Fruit fly (Drosophila melanogaster): ENCODE measurements around the gene CG15531.

CG15531 gene

DNA sequence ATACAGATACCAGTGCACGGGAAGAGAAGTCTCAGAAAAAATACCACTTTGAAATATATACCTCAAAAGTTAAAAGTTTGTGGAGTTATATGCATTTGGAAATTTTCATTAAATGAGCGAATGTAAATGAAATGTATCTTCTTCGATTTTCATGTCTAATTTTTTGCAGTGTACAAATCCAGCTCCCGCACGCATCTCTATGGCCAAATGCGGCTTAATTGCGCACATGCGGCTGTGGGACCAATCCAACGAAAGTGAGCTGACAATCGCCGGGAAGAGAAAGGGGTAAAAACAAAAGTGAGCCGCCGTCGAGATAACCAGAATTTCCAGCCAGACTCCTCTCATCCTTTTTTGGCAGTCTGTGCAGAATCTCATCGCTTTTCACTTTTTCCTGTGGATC, 31.9 kb downstream of the CG15531 start:
- TF ChIP-seq CG33017 (tag; optimal IDR thresholded peaks at IDR 0.05) (no peak), Crg-1 (GFP tag; optimal IDR thresholded peaks at IDR 0.05) (no peak), CG14711 (tag; optimal IDR thresholded peaks at IDR 0.05) (no peak), cic (GFP tag; optimal IDR thresholded peaks at IDR 0.05) (no peak), CG7101 (tag; optimal IDR thresholded peaks at IDR 0.05) (no peak), toe (GFP tag; optimal IDR thresholded peaks at IDR 0.05) (no peak), Hr96 (GFP tag; optimal IDR thresholded peaks at IDR 0.05) (no peak), CG1620 (GFP tag; optimal IDR thresholded peaks at IDR 0.05) (no peak), CG11617 (GFP tag; optimal IDR thresholded peaks at IDR 0.05) (no peak), kay (GFP tag; ENCODE audit: borderline replicate concordance) (no peak), CG5204 (GFP tag; optimal IDR thresholded peaks at IDR 0.05) (no peak), Mnt (GFP tag; optimal IDR thresholded peaks at IDR 0.05) (no peak), CG7045 (GFP tag; optimal IDR thresholded peaks at IDR 0.05) (no peak), CG12768 (GFP tag; optimal IDR thresholded peaks at IDR 0.05) (no peak)

DNA sequence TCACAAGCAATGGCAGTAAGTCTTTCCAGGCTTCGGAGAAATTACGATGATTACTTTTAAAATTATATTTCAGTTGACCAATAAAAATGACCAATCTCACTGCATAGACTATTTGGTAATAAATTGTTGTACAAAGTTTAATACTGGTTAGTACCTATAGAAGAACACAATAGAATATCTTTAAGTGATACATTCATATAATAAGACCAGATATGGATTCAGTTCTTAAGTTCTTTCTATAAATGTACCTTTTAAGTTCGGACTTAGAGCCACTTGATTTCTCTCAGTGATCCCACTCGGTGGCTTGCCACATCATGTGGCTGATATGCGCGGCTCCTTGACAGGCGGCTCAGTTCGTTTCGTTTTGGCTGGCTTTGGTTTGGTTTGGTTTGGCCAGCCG, 32.8 kb downstream of the CG15531 start:
- TF ChIP-seq Mnt (GFP tag; optimal IDR thresholded peaks at IDR 0.05): no peak
- no peak for TF ChIP-seq tj (GFP tag; optimal IDR thresholded peaks at IDR 0.05)
- TF ChIP-seq CG33017 (tag; optimal IDR thresholded peaks at IDR 0.05): no peak

DNA sequence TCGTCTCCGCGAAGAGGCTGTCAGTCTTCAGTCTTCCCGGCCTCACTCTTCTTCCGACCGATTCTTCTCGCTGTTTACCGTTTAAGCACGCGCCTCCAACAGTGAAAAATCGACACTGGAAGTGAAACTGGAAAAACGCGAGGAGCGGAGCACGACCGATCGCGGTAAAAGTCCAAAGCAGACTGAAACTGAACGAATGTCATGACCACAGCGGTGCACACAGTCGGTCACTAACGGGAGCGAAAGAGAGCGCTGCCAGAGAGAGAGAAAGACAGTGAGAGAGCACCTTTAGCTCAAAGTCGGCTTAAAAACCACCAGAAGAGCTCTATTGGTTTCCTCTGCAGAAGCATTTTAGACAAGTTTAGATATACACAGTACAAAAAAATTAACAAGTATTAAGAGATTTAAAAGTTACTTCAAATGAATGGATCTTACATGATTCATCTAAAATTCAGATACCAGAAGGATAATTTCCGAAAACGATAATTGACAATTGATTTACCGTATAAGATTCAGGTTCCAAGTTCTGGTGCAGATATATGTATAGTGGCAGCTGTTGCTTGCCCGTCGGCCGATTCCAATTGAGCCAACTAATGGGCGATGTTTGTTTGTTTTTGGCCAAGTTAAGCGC, 35.6 kb downstream of the CG15531 start, which contains the start of gene CG11498:
Gene CG11498, minus strand, starts transcription at position 162 of the 631 bp plus-strand sequence.
- TF ChIP-seq pad (GFP tag; optimal IDR thresholded peaks at IDR 0.05) (no peak), ovo (GFP tag; optimal IDR thresholded peaks at IDR 0.05) (no peak), CG33017 (tag; optimal IDR thresholded peaks at IDR 0.05) (no peak)

DNA sequence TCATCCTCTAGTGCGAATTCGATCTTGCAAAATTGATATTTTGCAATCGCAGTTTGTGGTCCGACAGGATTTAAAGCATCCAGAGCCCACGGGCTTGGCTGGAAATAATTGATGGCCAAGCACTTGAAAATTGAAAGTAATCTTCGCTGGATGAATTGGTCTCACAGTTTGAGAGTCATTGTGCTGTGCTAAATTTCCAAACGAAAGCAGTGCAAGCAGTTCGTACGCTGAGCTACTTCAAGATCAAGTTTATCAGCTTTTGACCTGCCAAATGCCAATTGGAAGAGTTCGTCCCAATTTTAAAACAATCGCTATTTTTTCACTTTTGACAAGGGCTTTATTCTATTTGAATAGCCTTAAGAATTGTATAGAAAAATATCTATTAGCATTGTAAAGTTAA, 42.2 kb downstream of the CG15531 start:
- TF ChIP-seq CG14711 (tag; optimal IDR thresholded peaks at IDR 0.05) (no peak), CG33017 (tag; optimal IDR thresholded peaks at IDR 0.05) (no peak)

DNA sequence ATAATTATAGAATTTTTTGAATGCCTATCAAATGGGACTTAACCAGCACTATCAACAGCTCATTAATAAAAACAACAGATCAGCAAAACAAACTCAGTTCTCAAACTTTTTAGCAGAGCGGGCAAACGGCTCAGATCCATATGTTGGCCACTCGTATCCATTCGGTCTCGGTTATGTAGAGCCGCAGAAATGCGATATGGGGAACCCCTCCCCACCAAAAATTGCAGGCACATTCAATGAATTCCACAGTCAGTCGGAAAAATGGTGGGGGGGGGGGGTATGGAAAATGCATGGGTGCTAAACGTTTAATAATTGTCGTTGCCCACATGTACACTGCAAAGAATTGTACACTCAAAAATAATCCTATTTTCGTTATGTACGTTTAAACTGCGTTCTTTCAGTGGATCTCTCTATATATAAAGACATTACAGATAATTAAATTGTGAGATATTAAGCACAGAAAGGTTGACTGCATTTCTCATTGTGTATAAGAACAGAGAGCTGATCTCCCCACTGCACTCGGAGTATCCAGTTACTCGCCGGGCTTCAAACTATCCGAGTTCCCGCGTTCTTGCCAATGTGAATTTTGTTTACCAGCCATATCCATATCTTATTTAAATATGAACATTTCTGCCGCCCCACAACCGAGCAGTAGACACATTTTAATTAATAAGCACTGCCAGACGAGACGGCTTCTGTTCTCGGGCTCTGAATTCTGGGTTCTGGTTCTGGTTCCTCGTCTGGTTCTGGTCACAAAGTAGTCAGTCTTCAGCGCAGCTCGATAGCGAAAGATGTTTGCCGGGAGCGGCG, 44.5 kb downstream of the CG15531 start, which contains the start of gene CG15529:
Gene CG15529, plus strand, starts transcription at position 760 of the 810 bp plus-strand sequence.
- TF ChIP-seq CG14711 (tag; optimal IDR thresholded peaks at IDR 0.05) (peak; percentile 46), CG7101 (tag; optimal IDR thresholded peaks at IDR 0.05) (peak; percentile 77), bab1 (GFP tag; optimal IDR thresholded peaks at IDR 0.05) (peak; percentile 62), toe (GFP tag; optimal IDR thresholded peaks at IDR 0.05) (peak; percentile 54), CG12768 (GFP tag; optimal IDR thresholded peaks at IDR 0.05) (peak; percentile 84), CG5204 (GFP tag; optimal IDR thresholded peaks at IDR 0.05) (peak; percentile 72), CG11617 (GFP tag; optimal IDR thresholded peaks at IDR 0.05) (peak; percentile 38), CG1620 (GFP tag; optimal IDR thresholded peaks at IDR 0.05) (peak; percentile 62), Mnt (GFP tag; optimal IDR thresholded peaks at IDR 0.05) (no peak), CG7045 (GFP tag; optimal IDR thresholded peaks at IDR 0.05) (peak; percentile 73), ovo (GFP tag; optimal IDR thresholded peaks at IDR 0.05) (peak; percentile 8), Clk (GFP tag; optimal IDR thresholded peaks at IDR 0.05) (peak; percentile 65), CG33017 (tag; optimal IDR thresholded peaks at IDR 0.05) (peak; percentile 40), Crg-1 (GFP tag; optimal IDR thresholded peaks at IDR 0.05) (peak; percentile 43), pad (GFP tag; optimal IDR thresholded peaks at IDR 0.05) (peak; percentile 53), Hr96 (GFP tag; optimal IDR thresholded peaks at IDR 0.05) (peak; percentile 71), kay (GFP tag; ENCODE audit: borderline replicate concordance) (no peak), tj (GFP tag; optimal IDR thresholded peaks at IDR 0.05) (peak; percentile 94), cnc (optimal IDR thresholded peaks at IDR 0.05) (no peak), cic (GFP tag; optimal IDR thresholded peaks at IDR 0.05) (no peak)

DNA sequence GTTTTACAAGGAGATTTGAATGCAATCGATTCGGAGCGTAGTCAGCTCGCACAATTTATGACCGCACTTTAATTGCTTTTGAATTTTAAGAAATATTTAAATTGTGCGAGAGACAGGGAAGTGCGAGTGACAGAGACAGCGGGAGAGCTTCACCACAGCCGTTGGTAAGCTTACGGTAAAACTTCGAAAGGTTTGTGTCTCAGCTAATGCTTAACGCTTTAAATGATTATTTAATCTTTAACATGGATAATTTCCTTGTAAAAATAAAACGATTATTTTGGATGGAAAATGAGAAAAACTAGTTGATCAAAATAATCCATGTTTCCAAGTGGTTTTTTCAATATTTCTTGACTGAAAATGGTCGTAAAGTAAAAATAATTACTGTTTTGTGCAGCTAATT, 45.4 kb downstream of the CG15531 start:
- TF ChIP-seq CG7101 (tag; optimal IDR thresholded peaks at IDR 0.05) (no peak), CG7045 (GFP tag; optimal IDR thresholded peaks at IDR 0.05) (no peak), cnc (optimal IDR thresholded peaks at IDR 0.05) (no peak), CG33017 (tag; optimal IDR thresholded peaks at IDR 0.05) (no peak), Mnt (GFP tag; optimal IDR thresholded peaks at IDR 0.05) (no peak), CG12768 (GFP tag; optimal IDR thresholded peaks at IDR 0.05) (no peak)

DNA sequence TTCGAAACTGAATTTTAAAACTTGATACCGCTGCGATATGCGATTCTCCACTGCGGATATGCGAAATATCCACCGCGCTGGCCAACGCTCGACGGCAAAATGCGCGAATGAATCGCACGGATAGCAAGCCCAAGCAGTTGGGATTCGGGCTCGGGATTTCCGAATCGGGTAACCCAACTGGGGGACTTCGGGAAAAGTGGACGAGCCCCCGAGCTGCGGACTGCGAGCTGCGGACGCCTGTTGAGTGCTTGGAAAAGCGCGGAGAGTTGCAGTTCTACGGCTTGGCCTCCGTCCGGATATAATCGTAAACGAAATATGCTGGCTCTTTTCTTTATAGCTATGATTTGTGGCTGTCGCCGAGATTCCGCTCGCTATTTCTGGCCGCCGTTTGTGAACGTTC, 46.5 kb downstream of the CG15531 start, which contains the start of gene AdoR:
Gene AdoR, minus strand, starts transcription at position 101 of the 400 bp plus-strand sequence.
- TF ChIP-seq tj (GFP tag; optimal IDR thresholded peaks at IDR 0.05) (no peak), cnc (optimal IDR thresholded peaks at IDR 0.05) (no peak), CG1620 (GFP tag; optimal IDR thresholded peaks at IDR 0.05) (no peak), pad (GFP tag; optimal IDR thresholded peaks at IDR 0.05) (no peak), cic (GFP tag; optimal IDR thresholded peaks at IDR 0.05) (no peak), Hr96 (GFP tag; optimal IDR thresholded peaks at IDR 0.05) (no peak), bab1 (GFP tag; optimal IDR thresholded peaks at IDR 0.05) (no peak), toe (GFP tag; optimal IDR thresholded peaks at IDR 0.05) (no peak), CG11617 (GFP tag; optimal IDR thresholded peaks at IDR 0.05) (no peak), ovo (GFP tag; optimal IDR thresholded peaks at IDR 0.05) (no peak), CG33017 (tag; optimal IDR thresholded peaks at IDR 0.05) (no peak), CG5204 (GFP tag; optimal IDR thresholded peaks at IDR 0.05) (no peak), Clk (GFP tag; optimal IDR thresholded peaks at IDR 0.05) (no peak), Mnt (GFP tag; optimal IDR thresholded peaks at IDR 0.05) (no peak), CG12768 (GFP tag; optimal IDR thresholded peaks at IDR 0.05) (no peak)

Data from whole organism, adult.